Worm (Caenorhabditis elegans) whole organism, mixed stage, embryonic: Measurements from ENCODE around the gene metr-1.

Experiments
- ces-1 ChIP-seq: fragments of 150-350 bp; optimal IDR thresholded peaks from 2 replicates; lab custom pipeline; 2014; ENCODE audit warnings: missing biosample characterization, missing genetic modification reagents, missing genetic modification characterization
- elt-3 ChIP-seq: fragments of 150-350 bp; optimal IDR thresholded peaks from 2 replicates; lab custom pipeline; 2014; ENCODE audit warnings: missing biosample characterization, missing genetic modification characterization
- lsy-2 ChIP-seq: fragments of 150-350 bp; optimal IDR thresholded peaks from 2 replicates; lab custom pipeline; 2014; ENCODE audit warnings: missing biosample characterization, missing genetic modification characterization
- sptf-1 ChIP-seq: sonication (generic microtip); optimal IDR thresholded peaks from 2 replicates; lab custom pipeline; 2017; ENCODE audit warnings: mild to moderate bottlenecking, missing genetic modification characterization, moderate library complexity, missing compliant biosample characterization

- no peak for TF ChIP-seq lsy-2
- TF ChIP-seq ces-1 (GFP tag; lab: Kevin White, UChicago), result no peak
- TF ChIP-seq sptf-1 (tag; lab: Kevin White, UChicago), result no peak
- TF ChIP-seq elt-3 (tag; lab: Kevin White, UChicago), result no peak
Measured at ce11 chrII:10888979-10889378, 37.4 kb upstream of the metr-1 start, which contains the start of gene ptr-8.
